Worm (Caenorhabditis elegans) whole organism, young adult: ENCODE measurements around the gene W02B3.3.

Experiments used
- B0261.1 ChIP-seq: sonication (generic microtip); optimal IDR thresholded peaks from 2 replicates; lab custom pipeline; 2016; ENCODE audit warnings: mild to moderate bottlenecking, missing genetic modification characterization, moderate library complexity, missing compliant biosample characterization
- C17E4.6 ChIP-seq: fragments of 200-800 bp; sonication (Bioruptor generic); IDR thresholded peaks from 2 replicates; pipeline ENCODE4 v1.3.6; 2022; ENCODE audit warnings: missing genetic modification reagents, missing genetic modification characterization, missing compliant biosample characterization
- F55B11.4 ChIP-seq: sonication (generic microtip); optimal IDR thresholded peaks from 2 replicates; lab custom pipeline; 2016; ENCODE audit warnings: missing compliant biosample characterization, missing genetic modification characterization, borderline replicate concordance; ENCODE audit not compliant: insufficient read depth
- K12H6.12 ChIP-seq: fragments of 200-800 bp; sonication (Bioruptor generic); optimal IDR thresholded peaks from 2 replicates; lab custom pipeline; 2018; ENCODE audit warnings: mild to moderate bottlenecking, missing genetic modification characterization, missing compliant biosample characterization
- Y53G8AR.9 ChIP-seq: fragments of 200-800 bp; sonication (Bioruptor generic); conservative IDR thresholded peaks from 2 replicates; pipeline ENCODE4 v1.3.6; 2022; ENCODE audit warnings: missing genetic modification reagents, missing genetic modification characterization, missing compliant biosample characterization
- Y56A3A.18 ChIP-seq: fragments of 200-800 bp; sonication (Bioruptor generic); IDR thresholded peaks from 2 replicates; pipeline ENCODE4 v1.3.6; 2022; ENCODE audit warnings: missing genetic modification reagents, missing genetic modification characterization, missing compliant biosample characterization
- Y95B8A.8 ChIP-seq: fragments of 200-800 bp; sonication (Bioruptor generic); IDR thresholded peaks from 2 replicates; pipeline ENCODE4 v1.3.6; 2022; ENCODE audit warnings: missing genetic modification reagents, missing genetic modification characterization, missing compliant biosample characterization
- aptf-3 ChIP-seq: fragments of 200-800 bp; sonication (Bioruptor generic); IDR thresholded peaks from 2 replicates; pipeline ENCODE4 v1.3.6; 2022; ENCODE audit warnings: missing genetic modification characterization, missing compliant biosample characterization
- athp-1 ChIP-seq: sonication (generic microtip); optimal IDR thresholded peaks from 2 replicates; lab custom pipeline; 2017; ENCODE audit warnings: mild to moderate bottlenecking, missing genetic modification characterization, missing compliant biosample characterization
- ccch-3 ChIP-seq: fragments of 200-800 bp; sonication (Bioruptor generic); optimal IDR thresholded peaks from 2 replicates; lab custom pipeline; 2018; ENCODE audit warnings: mild to moderate bottlenecking, missing genetic modification characterization, missing compliant biosample characterization
- cebp-1 ChIP-seq, 2 experiments: fragments of 200-800 bp in 1 of 2; sonication (Bioruptor generic) in 1 of 2; sonication (generic microtip) in 1 of 2; IDR thresholded peaks in 1 of 2; optimal IDR thresholded peaks in 1 of 2; 2 replicates each; pipeline versions ENCODE4 v1.3.6 to Lab custom; 2017 to 2022; ENCODE audit warnings: missing compliant biosample characterization in 2 of 2, missing genetic modification characterization in 2 of 2, mild to moderate bottlenecking in 1 of 2, missing genetic modification reagents in 1 of 2, moderate library complexity in 1 of 2
- cebp-2 ChIP-seq: fragments of 200-800 bp; sonication (Bioruptor generic); IDR thresholded peaks from 2 replicates; pipeline ENCODE4 v1.3.6; 2022; ENCODE audit warnings: missing genetic modification characterization, missing compliant biosample characterization
- ceh-91 ChIP-seq: fragments of 200-800 bp; sonication (Bioruptor generic); IDR thresholded peaks from 2 replicates; pipeline ENCODE4 v1.3.6; 2022; ENCODE audit warnings: missing genetic modification reagents, missing genetic modification characterization, missing compliant biosample characterization
- dox-1 ChIP-seq: fragments of 200-800 bp; sonication (Bioruptor generic); IDR thresholded peaks from 2 replicates; pipeline ENCODE4 v1.3.6; 2022; ENCODE audit warnings: missing genetic modification reagents, missing genetic modification characterization, missing compliant biosample characterization
- egrh-3 ChIP-seq: fragments of 200-800 bp; sonication (Bioruptor generic); IDR thresholded peaks from 2 replicates; pipeline ENCODE4 v1.3.6; 2022; ENCODE audit warnings: missing genetic modification reagents, missing genetic modification characterization, missing compliant biosample characterization
- him-1 ChIP-seq: sonication (generic microtip); optimal IDR thresholded peaks from 2 replicates; lab custom pipeline; 2016; ENCODE audit warnings: missing genotype, missing genetic modification reagents, missing genetic modification characterization, missing compliant biosample characterization
- hmg-1.2 ChIP-seq: fragments of 200-800 bp; sonication (Bioruptor generic); IDR thresholded peaks from 2 replicates; pipeline ENCODE4 v1.3.6; 2022; ENCODE audit warnings: missing genetic modification reagents, missing genetic modification characterization, missing compliant biosample characterization
- lin-26 ChIP-seq: fragments of 200-800 bp; sonication (Bioruptor generic); IDR thresholded peaks from 2 replicates; pipeline ENCODE4 v1.3.6; 2022; ENCODE audit warnings: missing genetic modification reagents, missing genetic modification characterization, missing compliant biosample characterization
- lin-40 ChIP-seq: sonication (generic microtip); optimal IDR thresholded peaks from 2 replicates; lab custom pipeline; 2016; ENCODE audit warnings: missing genetic modification characterization, mild to moderate bottlenecking, missing compliant biosample characterization, missing genotype, missing genetic modification reagents
- lin-54 ChIP-seq: fragments of 200-800 bp; sonication (Bioruptor generic); optimal IDR thresholded peaks from 2 replicates; lab custom pipeline; 2018; ENCODE audit warnings: mild to moderate bottlenecking, missing genetic modification characterization, missing compliant biosample characterization
- lir-1 ChIP-seq: fragments of 200-800 bp; sonication (Bioruptor generic); conservative IDR thresholded peaks from 2 replicates; pipeline ENCODE4 v1.3.6; 2022; ENCODE audit warnings: missing genetic modification reagents, missing genetic modification characterization, missing compliant biosample characterization
- lsl-1 ChIP-seq: fragments of 200-800 bp; sonication (Bioruptor generic); optimal IDR thresholded peaks from 2 replicates; lab custom pipeline; 2018; ENCODE audit warnings: mild to moderate bottlenecking, missing genetic modification characterization, moderate library complexity, missing compliant biosample characterization
- mcd-1 ChIP-seq: fragments of 200-800 bp; sonication (Bioruptor generic); IDR thresholded peaks from 2 replicates; pipeline ENCODE4 v1.3.6; 2022; ENCODE audit warnings: missing genetic modification reagents, missing genetic modification characterization, missing compliant biosample characterization
- nfya-1 ChIP-seq: sonication (generic microtip); optimal IDR thresholded peaks from 2 replicates; lab custom pipeline; 2017; ENCODE audit warnings: antibody characterized with exemption, missing compliant biosample characterization, missing genetic modification characterization, borderline replicate concordance; ENCODE audit not compliant: insufficient read depth
- nfyb-1 ChIP-seq: fragments of 200-800 bp; sonication (Bioruptor generic); IDR thresholded peaks from 2 replicates; pipeline ENCODE4 v1.3.6; 2022; ENCODE audit warnings: missing genetic modification reagents, missing genetic modification characterization, missing compliant biosample characterization
- nhr-179 ChIP-seq: sonication (generic microtip); optimal IDR thresholded peaks from 2 replicates; lab custom pipeline; 2016; ENCODE audit warnings: mild to moderate bottlenecking, missing genetic modification characterization, missing compliant biosample characterization
- nhr-27 ChIP-seq: fragments of 200-800 bp; sonication (Bioruptor generic); optimal IDR thresholded peaks from 2 replicates; lab custom pipeline; 2018; ENCODE audit warnings: mild to moderate bottlenecking, missing genetic modification characterization, moderate library complexity, missing compliant biosample characterization
- nhr-90 ChIP-seq: sonication (generic microtip); optimal IDR thresholded peaks from 2 replicates; lab custom pipeline; 2016; ENCODE audit warnings: missing genotype, mild to moderate bottlenecking, missing genetic modification characterization, missing compliant biosample characterization
- rcor-1 ChIP-seq: fragments of 200-800 bp; sonication (Bioruptor generic); IDR thresholded peaks from 2 replicates; pipeline ENCODE4 v1.3.6; 2022; ENCODE audit warnings: missing genetic modification reagents, missing genetic modification characterization, missing compliant biosample characterization
- rpc-1 ChIP-seq, 2 experiments: fragments of 150-350 bp in 1 of 2; sonication (generic microtip) in 1 of 2; optimal IDR thresholded peaks; 2 replicates each; lab custom pipeline; 2014 to 2018; ENCODE audit warnings: missing biosample characterization in 1 of 2, missing genetic modification characterization in 1 of 2, missing genetic modification reagents in 1 of 2, missing genotype in 1 of 2
- snpc-1.1 ChIP-seq: sonication (generic microtip); optimal IDR thresholded peaks from 2 replicates; lab custom pipeline; 2017; ENCODE audit warnings: missing genetic modification characterization, mild to moderate bottlenecking, missing compliant biosample characterization, antibody characterized with exemption, moderate library complexity, missing genotype, missing genetic modification reagents; ENCODE audit not compliant: insufficient read depth
- snpc-1.3 ChIP-seq: sonication (generic microtip); optimal IDR thresholded peaks from 2 replicates; lab custom pipeline; 2017; ENCODE audit warnings: missing genetic modification characterization, mild to moderate bottlenecking, missing compliant biosample characterization, antibody characterized with exemption, moderate library complexity, missing genotype, missing genetic modification reagents; ENCODE audit not compliant: insufficient read depth
- somi-1 ChIP-seq: fragments of 200-800 bp; sonication (Bioruptor generic); optimal IDR thresholded peaks from 2 replicates; lab custom pipeline; 2018; ENCODE audit warnings: mild to moderate bottlenecking, missing genetic modification characterization, missing compliant biosample characterization
- sptf-2 ChIP-seq: fragments of 200-800 bp; sonication (Bioruptor generic); optimal IDR thresholded peaks from 2 replicates; lab custom pipeline; 2018; ENCODE audit warnings: mild to moderate bottlenecking, missing genetic modification characterization, missing compliant biosample characterization
- tbp1 ChIP-seq: fragments of 200-800 bp; sonication (Bioruptor generic); optimal IDR thresholded peaks from 2 replicates; lab custom pipeline; 2018; ENCODE audit warnings: mild to moderate bottlenecking, missing genetic modification characterization, missing compliant biosample characterization
- tlf-1 ChIP-seq: fragments of 200-800 bp; sonication (Bioruptor generic); optimal IDR thresholded peaks from 2 replicates; lab custom pipeline; 2018; ENCODE audit warnings: mild to moderate bottlenecking, missing genetic modification characterization, missing compliant biosample characterization
- zfh-2 ChIP-seq: fragments of 200-800 bp; sonication (Bioruptor generic); conservative IDR thresholded peaks from 2 replicates; pipeline ENCODE4 v1.3.6; 2022; ENCODE audit warnings: missing genetic modification reagents, missing genetic modification characterization, missing compliant biosample characterization
- ztf-25 ChIP-seq: fragments of 200-800 bp; sonication (Bioruptor generic); IDR thresholded peaks from 2 replicates; pipeline ENCODE4 v1.3.6; 2022; ENCODE audit warnings: missing genetic modification reagents, missing genetic modification characterization, missing compliant biosample characterization

W02B3.3 gene

DNA sequence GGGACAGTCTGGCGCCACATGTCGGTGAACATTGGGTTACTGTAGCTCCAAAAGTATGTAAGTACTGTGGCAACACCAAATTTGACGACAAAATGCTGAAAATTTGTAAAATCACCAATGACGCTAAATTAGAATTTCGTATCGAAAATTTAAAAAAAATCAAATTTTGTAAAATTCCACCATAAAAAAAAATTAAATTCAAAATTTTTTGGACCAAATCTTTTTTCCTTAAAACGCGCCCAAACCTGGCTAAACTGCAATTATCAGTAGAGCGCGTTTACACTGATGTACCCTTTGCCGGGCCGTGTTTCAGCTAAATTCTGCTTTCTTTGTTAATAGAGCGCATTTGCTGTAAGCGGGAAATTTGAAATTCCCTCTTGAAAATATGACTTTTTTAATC is 36.8 kb downstream of the W02B3.3 start, which contains the start of gene T19C3.6:
TSS of gene T19C3.6 (minus strand) at position 101 of the 400 bp plus-strand sequence.
- TF ChIP-seq K12H6.12 (tag; lab: Kevin White, UChicago) (no peak), nhr-90 (no peak), mcd-1 (GFP tag; lab: Robert Waterston, UW) (peak; percentile 45; the same call in 1 of the 2 replicates), lsl-1 (GFP tag; lab: Kevin White, UChicago) (peak; percentile 36), lin-54 (GFP tag; lab: Kevin White, UChicago) (no peak), him-1 (tag; lab: Kevin White, UChicago) (peak; percentile 35)

DNA sequence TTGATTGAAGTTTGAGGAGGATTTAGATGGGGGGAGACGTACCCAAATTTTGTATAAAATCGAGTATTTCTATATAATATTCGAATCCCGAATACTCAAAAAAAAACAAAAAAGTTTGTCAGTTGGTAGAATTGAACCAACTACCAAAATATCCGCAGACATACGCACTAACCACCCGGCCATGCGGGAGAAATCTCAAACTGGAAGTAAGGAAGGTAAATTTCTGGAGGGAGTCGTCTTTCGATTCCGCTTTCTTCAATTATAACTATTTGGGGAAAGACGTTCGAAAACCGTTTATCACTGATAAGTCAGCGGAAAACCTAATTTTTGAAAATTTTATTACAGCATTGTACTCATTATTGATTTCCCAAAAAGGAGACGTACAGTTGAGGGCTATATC is 39.3 kb downstream of the W02B3.3 start:
- 0 out of 2 replicates have a peak, but pooled peaks have one; percentile 42 for TF ChIP-seq Y53G8AR.9 (GFP tag; lab: Robert Waterston, UW)
- TF ChIP-seq hmg-1.2 (GFP tag; lab: Robert Waterston, UW): peak; percentile 44
- peak; percentile 84 for TF ChIP-seq tbp1 (GFP tag; lab: Kevin White, UChicago)
- peak; percentile 75; the same call in 1 of the 2 replicates for TF ChIP-seq Y56A3A.18 (GFP tag; lab: Robert Waterston, UW)
- TF ChIP-seq B0261.1 (tag; lab: Kevin White, UChicago): peak; percentile 58
- peak; percentile 6 for TF ChIP-seq rpc-1 (optimal IDR thresholded peaks at IDR 0.05; lab: Kevin White, UChicago)
- peak; percentile 47 for TF ChIP-seq rpc-1 (tag; optimal IDR thresholded peaks at IDR 0.05; lab: Kevin White, UChicago)
- 0 out of 2 replicates have a peak, but pooled peaks have one; percentile 21 for TF ChIP-seq dox-1 (GFP tag; lab: Robert Waterston, UW)
- 0 out of 2 replicates have a peak, but pooled peaks have one; percentile 57 for TF ChIP-seq ztf-25 (GFP tag; lab: Robert Waterston, UW)
- TF ChIP-seq aptf-3 (GFP tag; lab: Robert Waterston, UW): 0 out of 2 replicates have a peak, but pooled peaks have one; percentile 31
- peak; percentile 54 for TF ChIP-seq lin-26 (GFP tag; lab: Robert Waterston, UW)
- TF ChIP-seq mcd-1 (GFP tag; lab: Robert Waterston, UW): peak; percentile 49
- TF ChIP-seq nfyb-1 (GFP tag; lab: Robert Waterston, UW): peak; percentile 65

DNA sequence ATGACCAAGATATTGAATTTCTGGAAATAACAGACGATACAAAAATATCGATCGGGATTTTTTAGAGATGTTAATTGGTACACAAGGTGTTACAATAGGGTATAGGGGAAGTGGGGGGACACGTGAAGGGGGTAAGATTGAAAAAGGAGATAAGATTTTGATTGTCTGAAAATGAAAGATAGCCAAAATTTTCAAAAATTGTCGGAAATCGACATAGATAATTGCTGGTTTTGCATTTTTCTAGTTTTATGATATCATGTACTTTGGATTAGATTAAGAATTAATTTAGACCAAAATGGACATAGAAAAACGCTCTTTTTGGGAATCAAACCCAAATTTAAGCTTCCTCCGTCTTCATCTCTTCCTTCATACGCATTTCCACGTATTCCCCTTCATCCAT is 40.4 kb downstream of the W02B3.3 start, which contains the start of gene T19C3.5:
TSS of gene T19C3.5 (minus strand) at position 101 of the 400 bp plus-strand sequence.
- TF ChIP-seq C17E4.6 (GFP tag; lab: Robert Waterston, UW) (no peak), snpc-1.1 (tag; lab: Kevin White, UChicago) (no peak), F55B11.4 (tag; lab: Kevin White, UChicago) (no peak), rpc-1 (optimal IDR thresholded peaks at IDR 0.05; lab: Kevin White, UChicago) (no peak), rpc-1 (tag; optimal IDR thresholded peaks at IDR 0.05; lab: Kevin White, UChicago) (no peak), cebp-2 (GFP tag; lab: Robert Waterston, UW) (no peak), somi-1 (GFP tag; lab: Kevin White, UChicago) (no peak), athp-1 (no peak), nhr-27 (tag; lab: Kevin White, UChicago) (no peak), ceh-91 (GFP tag; lab: Robert Waterston, UW) (no peak), egrh-3 (no peak), nfya-1 (tag; lab: Kevin White, UChicago) (no peak), nhr-179 (tag; lab: Kevin White, UChicago) (no peak), lir-1 (GFP tag; lab: Robert Waterston, UW) (no peak)

DNA sequence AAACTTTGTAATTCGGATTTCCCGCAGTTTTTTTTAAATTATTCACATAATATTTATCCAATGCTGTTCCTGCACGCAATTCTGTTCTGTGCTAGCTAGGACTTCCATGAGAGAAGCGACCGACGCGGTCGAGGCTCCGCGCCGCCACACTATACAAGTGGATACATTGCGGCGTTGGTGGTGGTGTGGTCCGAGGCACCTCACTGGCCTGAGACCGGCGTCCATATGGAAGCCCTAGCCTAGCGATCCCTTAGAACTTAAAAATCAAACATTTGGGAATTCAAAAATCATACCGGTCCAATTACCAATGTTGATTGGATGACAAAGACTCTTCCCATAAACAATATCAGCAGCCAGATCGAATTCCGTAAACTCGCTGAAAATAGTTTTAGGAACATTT is 42.1 kb downstream of the W02B3.3 start:
- no peak for TF ChIP-seq lin-40 (tag; lab: Kevin White, UChicago)
- TF ChIP-seq zfh-2 (GFP tag; lab: Robert Waterston, UW): no peak
- no peak for TF ChIP-seq Y53G8AR.9 (GFP tag; lab: Robert Waterston, UW)
- no peak for TF ChIP-seq mcd-1 (GFP tag; lab: Robert Waterston, UW)
- TF ChIP-seq aptf-3 (GFP tag; lab: Robert Waterston, UW): no peak
- no peak for TF ChIP-seq B0261.1 (tag; lab: Kevin White, UChicago)
- no peak for TF ChIP-seq Y95B8A.8 (GFP tag; lab: Robert Waterston, UW)
- TF ChIP-seq snpc-1.3 (tag; lab: Kevin White, UChicago): no peak
- TF ChIP-seq tlf-1: no peak
- no peak for TF ChIP-seq K12H6.12 (tag; lab: Kevin White, UChicago)
- no peak for TF ChIP-seq cebp-1 (GFP tag; IDR thresholded peaks at IDR 0.05; lab: Robert Waterston, UW)
- TF ChIP-seq cebp-1 (tag; optimal IDR thresholded peaks at IDR 0.05; lab: Kevin White, UChicago): no peak
- TF ChIP-seq nhr-179 (tag; lab: Kevin White, UChicago): no peak
- TF ChIP-seq sptf-2 (GFP tag; lab: Kevin White, UChicago): no peak
- TF ChIP-seq C17E4.6 (GFP tag; lab: Robert Waterston, UW): no peak
- no peak for TF ChIP-seq rcor-1
- TF ChIP-seq ccch-3: no peak
